Worm (Caenorhabditis elegans): ENCODE measurements around the gene C32B5.13.

- TF ChIP-seq nhr-11 (tag; optimal IDR thresholded peaks at IDR 0.05) (no peak), dmd-4 (tag; optimal IDR thresholded peaks at IDR 0.05; ENCODE audit: borderline replicate concordance) (no peak), ama-1 (optimal IDR thresholded peaks at IDR 0.05) (no peak), fkh-10 (GFP tag; optimal IDR thresholded peaks at IDR 0.05) (no peak), tbx-2 (tag; optimal IDR thresholded peaks at IDR 0.05) (no peak)
Measured at ce11 chrII:953052-953451, 8.8 kb downstream of the C32B5.13 start.
